Worm (Caenorhabditis elegans) whole organism, L1 larva: Measurements from ENCODE around the gene zig-2.

ENCODE experiments used
- elt-3 ChIP-seq, 6 experiments: fragments of 150-350 bp in 1 of 6; sonication (generic microtip); optimal IDR thresholded peaks; 2 replicates each; lab custom pipeline; 2017 to 2018; ENCODE audit warnings: missing biosample characterization in 6 of 6, missing genetic modification characterization in 6 of 6, inconsistent platforms in 1 of 6
- fos-1 ChIP-seq: fragments of 150-350 bp; optimal IDR thresholded peaks from 2 replicates; lab custom pipeline; 2014; ENCODE audit warnings: missing biosample characterization, missing genetic modification characterization
- jun-1 ChIP-seq: fragments of 150-350 bp; optimal IDR thresholded peaks from 2 replicates; lab custom pipeline; 2014; ENCODE audit warnings: missing biosample characterization, missing genetic modification reagents, missing genetic modification characterization
- lin-15B ChIP-seq: fragments of 150-350 bp; sonication (generic microtip); optimal IDR thresholded peaks from 3 replicates; lab custom pipeline; 2014; ENCODE audit warnings: missing biosample characterization, missing genetic modification characterization
- nhr-11 ChIP-seq: fragments of 150-350 bp; optimal IDR thresholded peaks from 2 replicates; lab custom pipeline; 2014; ENCODE audit warnings: missing biosample characterization, missing genetic modification characterization
- nhr-237 ChIP-seq: fragments of 150-350 bp; optimal IDR thresholded peaks from 2 replicates; lab custom pipeline; 2014; ENCODE audit warnings: missing biosample characterization, missing genetic modification characterization
- nhr-28 ChIP-seq: fragments of 150-350 bp; optimal IDR thresholded peaks from 2 replicates; lab custom pipeline; 2014; ENCODE audit warnings: missing biosample characterization, missing genetic modification characterization

- TF ChIP-seq nhr-28 (tag; lab: Kevin White, UChicago) (no peak), nhr-11 (tag; lab: Kevin White, UChicago) (no peak), fos-1 (tag; lab: Kevin White, UChicago) (no peak), jun-1 (no peak), nhr-237 (tag; lab: Kevin White, UChicago) (no peak), lin-15B (tag; lab: Kevin White, UChicago) (no peak), elt-3 (tag; optimal IDR thresholded peaks at IDR 0.05; lab: Kevin White, UChicago) (no peak)
These were observed 9.0 kb upstream of the zig-2 start, which contains the start of gene F42F12.3 for ce11 chrX:12350207-12350606.
